Worm (Caenorhabditis elegans) whole organism, L3 larva: ENCODE measurements around the gene F44F4.3.

ENCODE experiments used
- R02D3.7 ChIP-seq: fragments of 150-350 bp; optimal IDR thresholded peaks from 2 replicates; lab custom pipeline; 2014; ENCODE audit warnings: missing biosample characterization, missing genetic modification characterization
- ZK546.5 ChIP-seq: sonication (generic microtip); optimal IDR thresholded peaks from 2 replicates; lab custom pipeline; 2017; ENCODE audit warnings: missing biosample characterization, missing genetic modification characterization
- ama-1 ChIP-seq: fragments of 150-350 bp; optimal IDR thresholded peaks from 2 replicates; lab custom pipeline; 2018
- ceh-16 ChIP-seq: sonication (generic microtip); optimal IDR thresholded peaks from 2 replicates; lab custom pipeline; 2017; ENCODE audit warnings: missing biosample characterization, missing genetic modification characterization
- ceh-28 ChIP-seq: fragments of 150-350 bp; optimal IDR thresholded peaks from 2 replicates; lab custom pipeline; 2014; ENCODE audit warnings: missing biosample characterization, missing genetic modification reagents, missing genetic modification characterization
- ceh-82 ChIP-seq: fragments of 150-350 bp; optimal IDR thresholded peaks from 2 replicates; lab custom pipeline; 2014; ENCODE audit warnings: missing biosample characterization, missing genetic modification characterization
- ceh-9 ChIP-seq: sonication (generic microtip); optimal IDR thresholded peaks from 2 replicates; lab custom pipeline; 2018; ENCODE audit warnings: missing biosample characterization, missing genetic modification characterization
- daf-12 ChIP-seq: fragments of 150-350 bp; optimal IDR thresholded peaks from 2 replicates; lab custom pipeline; 2014; ENCODE audit warnings: missing biosample characterization, missing genetic modification reagents, missing genetic modification characterization
- egl-27 ChIP-seq: sonication (generic microtip); optimal IDR thresholded peaks from 4 replicates; lab custom pipeline; 2017; ENCODE audit warnings: missing biosample characterization, missing genetic modification reagents, missing genetic modification characterization
- egl-5 ChIP-seq: fragments of 150-350 bp; optimal IDR thresholded peaks from 2 replicates; lab custom pipeline; 2017; ENCODE audit warnings: missing biosample characterization, missing genetic modification reagents, missing genetic modification characterization, inconsistent platforms
- elt-1 ChIP-seq: fragments of 150-350 bp; optimal IDR thresholded peaks from 2 replicates; lab custom pipeline; 2014; ENCODE audit warnings: missing biosample characterization, missing genetic modification characterization
- elt-2 ChIP-seq: sonication (generic microtip); optimal IDR thresholded peaks from 2 replicates; lab custom pipeline; 2016; ENCODE audit warnings: missing genetic modification reagents, mild to moderate bottlenecking, missing genetic modification characterization, missing compliant biosample characterization
- elt-3 ChIP-seq, 3 experiments: fragments of 150-350 bp in 1 of 3; sonication (generic microtip) in 2 of 3; optimal IDR thresholded peaks; 2 replicates in 2 of 3; 4 replicates in 1 of 3; lab custom pipeline; 2014 to 2017; ENCODE audit warnings: missing biosample characterization in 3 of 3, missing genetic modification characterization in 3 of 3
- fkh-10 ChIP-seq: sonication (generic microtip); optimal IDR thresholded peaks from 2 replicates; lab custom pipeline; 2017; ENCODE audit warnings: missing biosample characterization, missing genetic modification reagents, missing genetic modification characterization
- fkh-2 ChIP-seq: fragments of 150-350 bp; optimal IDR thresholded peaks from 2 replicates; lab custom pipeline; 2014; ENCODE audit warnings: missing biosample characterization, missing genetic modification reagents, missing genetic modification characterization
- fos-1 ChIP-seq: fragments of 150-350 bp; optimal IDR thresholded peaks from 2 replicates; lab custom pipeline; 2014; ENCODE audit warnings: missing biosample characterization, missing genetic modification characterization
- hmg-11 ChIP-seq: sonication (generic microtip); optimal IDR thresholded peaks from 2 replicates; lab custom pipeline; 2016; ENCODE audit warnings: missing genetic modification characterization, missing compliant biosample characterization
- jun-1 ChIP-seq: fragments of 150-350 bp; optimal IDR thresholded peaks from 2 replicates; lab custom pipeline; 2014; ENCODE audit warnings: missing biosample characterization, missing genetic modification reagents, missing genetic modification characterization
- lin-15B ChIP-seq: fragments of 150-350 bp; optimal IDR thresholded peaks from 2 replicates; lab custom pipeline; 2014; ENCODE audit warnings: missing biosample characterization, missing genetic modification characterization
- lin-39 ChIP-seq: fragments of 150-350 bp; optimal IDR thresholded peaks from 2 replicates; lab custom pipeline; 2018; ENCODE audit warnings: missing biosample characterization, missing genetic modification reagents, missing genetic modification characterization
- lsy-12 ChIP-seq: sonication (generic microtip); optimal IDR thresholded peaks from 2 replicates; lab custom pipeline; 2016; ENCODE audit warnings: mild to moderate bottlenecking, missing genetic modification characterization, missing compliant biosample characterization
- mdl-1 ChIP-seq: fragments of 150-350 bp; optimal IDR thresholded peaks from 2 replicates; lab custom pipeline; 2014; ENCODE audit warnings: missing biosample characterization, missing genetic modification characterization
- mml-1 ChIP-seq: fragments of 150-350 bp; sonication (generic microtip); optimal IDR thresholded peaks from 3 replicates; lab custom pipeline; 2014; ENCODE audit warnings: missing biosample characterization, missing genetic modification characterization
- nfya-1 ChIP-seq: sonication (generic microtip); optimal IDR thresholded peaks from 2 replicates; lab custom pipeline; 2017; ENCODE audit warnings: missing genetic modification characterization, mild to moderate bottlenecking, missing compliant biosample characterization, antibody characterized with exemption, moderate library complexity; ENCODE audit not compliant: insufficient read depth
- nhr-11 ChIP-seq: fragments of 150-350 bp; optimal IDR thresholded peaks from 2 replicates; lab custom pipeline; 2014; ENCODE audit warnings: missing biosample characterization, missing genetic modification characterization
- nhr-12 ChIP-seq: fragments of 150-350 bp; optimal IDR thresholded peaks from 2 replicates; lab custom pipeline; 2014; ENCODE audit warnings: missing biosample characterization, missing genetic modification characterization
- nhr-23 ChIP-seq: fragments of 150-350 bp; optimal IDR thresholded peaks from 2 replicates; lab custom pipeline; 2014; ENCODE audit warnings: missing biosample characterization, missing genetic modification reagents, missing genetic modification characterization
- nhr-237 ChIP-seq: fragments of 150-350 bp; optimal IDR thresholded peaks from 2 replicates; lab custom pipeline; 2014; ENCODE audit warnings: missing biosample characterization, missing genetic modification characterization
- nhr-25 ChIP-seq: sonication (generic microtip); optimal IDR thresholded peaks from 2 replicates; lab custom pipeline; 2017; ENCODE audit warnings: missing biosample characterization, missing genetic modification characterization
- nhr-28 ChIP-seq: fragments of 150-350 bp; optimal IDR thresholded peaks from 2 replicates; lab custom pipeline; 2014; ENCODE audit warnings: missing biosample characterization, missing genetic modification characterization
- nhr-43 ChIP-seq: sonication (generic microtip); optimal IDR thresholded peaks from 2 replicates; lab custom pipeline; 2016; ENCODE audit warnings: mild to moderate bottlenecking, missing genetic modification characterization, missing compliant biosample characterization; ENCODE audit not compliant: poor library complexity, severe bottlenecking
- nhr-67 ChIP-seq: fragments of 150-350 bp; optimal IDR thresholded peaks from 2 replicates; lab custom pipeline; 2014; ENCODE audit warnings: missing biosample characterization, missing genetic modification characterization
- nhr-76 ChIP-seq: fragments of 150-350 bp; sonication (generic microtip); optimal IDR thresholded peaks from 5 replicates; lab custom pipeline; 2014; ENCODE audit warnings: missing biosample characterization, missing genetic modification characterization
- nhr-77 ChIP-seq: fragments of 150-350 bp; optimal IDR thresholded peaks from 2 replicates; lab custom pipeline; 2014; ENCODE audit warnings: missing biosample characterization, missing genetic modification characterization
- pqm-1 ChIP-seq: fragments of 150-350 bp; optimal IDR thresholded peaks from 2 replicates; lab custom pipeline; 2017; ENCODE audit warnings: missing biosample characterization, missing genetic modification characterization, inconsistent platforms
- sea-2 ChIP-seq: fragments of 150-350 bp; sonication (generic microtip); optimal IDR thresholded peaks from 4 replicates; lab custom pipeline; 2014; ENCODE audit warnings: missing biosample characterization, missing genetic modification reagents, missing genetic modification characterization
- skn-1 ChIP-seq: fragments of 150-350 bp; optimal IDR thresholded peaks from 2 replicates; lab custom pipeline; 2014; ENCODE audit warnings: missing biosample characterization, missing genetic modification characterization
- snpc-4 ChIP-seq: fragments of 150-350 bp; optimal IDR thresholded peaks from 2 replicates; lab custom pipeline; 2014; ENCODE audit warnings: missing biosample characterization, missing genetic modification characterization
- tbx-2 ChIP-seq: sonication (generic microtip); optimal IDR thresholded peaks from 2 replicates; lab custom pipeline; 2016; ENCODE audit warnings: mild to moderate bottlenecking, missing genetic modification characterization, missing compliant biosample characterization
- unc-39 ChIP-seq: sonication (generic microtip); optimal IDR thresholded peaks from 4 replicates; lab custom pipeline; 2017; ENCODE audit warnings: missing biosample characterization, missing genetic modification characterization
- zag-1 ChIP-seq: fragments of 150-350 bp; optimal IDR thresholded peaks from 2 replicates; lab custom pipeline; 2014; ENCODE audit warnings: missing biosample characterization, missing genetic modification characterization
- ztf-11 ChIP-seq: fragments of 150-350 bp; optimal IDR thresholded peaks from 2 replicates; lab custom pipeline; 2014; ENCODE audit warnings: missing biosample characterization, missing genetic modification characterization
- ztf-4 ChIP-seq: fragments of 150-350 bp; optimal IDR thresholded peaks from 2 replicates; lab custom pipeline; 2014; ENCODE audit warnings: missing biosample characterization, missing genetic modification characterization

F44F4.3 gene

DNA sequence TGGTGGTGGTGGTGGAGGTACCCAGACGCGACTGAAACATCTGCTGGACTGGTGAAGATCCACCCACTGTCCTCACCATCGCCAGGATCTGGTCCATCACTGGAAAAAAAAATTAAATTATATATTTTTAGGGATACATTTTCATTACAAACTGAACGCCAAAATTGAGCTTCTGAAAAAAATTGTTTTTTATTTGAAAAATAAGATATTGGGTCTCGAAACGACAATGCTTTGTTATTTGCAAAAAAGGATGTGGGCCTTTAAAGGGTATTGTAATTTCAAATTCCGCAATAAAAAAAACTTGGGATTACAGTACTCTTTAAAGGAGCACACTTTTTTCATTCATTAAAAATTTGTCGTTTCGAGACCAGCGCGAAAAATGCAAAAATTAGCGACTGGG, 35.8 kb downstream of the F44F4.3 start, which contains the start of gene M106.2:
M106.2 (minus strand) TSS at position 101 of the 400 bp plus-strand sequence.
- TF ChIP-seq nhr-25 (tag; lab: Kevin White, UChicago): no peak
- no peak for TF ChIP-seq nhr-237
- TF ChIP-seq tbx-2 (tag; lab: Kevin White, UChicago): no peak
- TF ChIP-seq nfya-1 (tag; lab: Kevin White, UChicago): no peak
- no peak for TF ChIP-seq nhr-23 (tag; lab: Kevin White, UChicago)
- no peak for TF ChIP-seq egl-27 (tag; lab: Kevin White, UChicago)
- no peak for TF ChIP-seq jun-1 (tag; lab: Kevin White, UChicago)
- TF ChIP-seq ama-1: no peak
- TF ChIP-seq elt-1 (tag; lab: Kevin White, UChicago): no peak
- no peak for TF ChIP-seq zag-1 (tag; lab: Kevin White, UChicago)
- TF ChIP-seq egl-5 (tag; lab: Kevin White, UChicago): no peak
- TF ChIP-seq ztf-11 (tag; lab: Kevin White, UChicago): no peak
- no peak for TF ChIP-seq nhr-67 (tag; lab: Kevin White, UChicago)
- no peak for TF ChIP-seq pqm-1 (tag; lab: Kevin White, UChicago)

DNA sequence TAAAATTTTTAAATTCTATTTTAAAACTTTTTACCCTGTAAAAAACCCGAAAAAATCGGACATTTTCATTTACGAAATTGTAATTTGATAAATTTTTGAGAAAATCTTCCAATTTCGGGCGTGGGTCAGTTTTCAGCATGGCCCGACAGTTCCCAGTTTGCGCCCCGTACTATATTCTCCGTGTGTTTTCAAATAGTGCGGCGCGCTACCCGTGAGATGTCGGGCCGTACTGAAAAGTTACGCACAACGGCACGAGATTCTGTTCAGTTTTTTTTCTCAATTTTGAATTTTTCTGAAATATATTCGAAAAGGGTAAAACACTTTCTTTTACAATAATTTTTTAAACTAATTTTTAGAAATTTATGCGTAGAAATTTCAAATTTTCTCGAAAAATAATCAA, 38.7 kb downstream of the F44F4.3 start:
- TF ChIP-seq ceh-28 (tag; lab: Kevin White, UChicago) (no peak), nhr-77 (tag; lab: Kevin White, UChicago) (no peak), sea-2 (no peak), elt-3 (tag; optimal IDR thresholded peaks at IDR 0.05; lab: Kevin White, UChicago) (no peak)

DNA sequence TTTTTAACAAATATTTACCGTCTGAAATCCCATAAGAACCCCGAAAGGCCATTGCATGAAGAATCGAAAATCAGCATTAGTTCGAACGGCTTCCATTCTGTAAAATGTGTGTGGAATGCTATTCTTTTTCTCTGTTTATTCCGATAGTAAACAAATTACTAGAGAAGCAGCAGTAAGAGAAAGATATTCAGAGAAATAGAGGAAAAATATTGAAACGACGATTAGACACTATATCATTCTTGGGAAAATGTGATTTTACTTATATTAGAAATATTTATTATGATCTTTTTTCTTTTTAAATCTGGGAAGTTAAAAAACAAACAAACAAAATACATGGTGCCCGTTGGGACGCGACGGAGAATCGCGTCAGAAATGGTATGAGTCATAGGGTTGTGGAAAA, 42.2 kb downstream of the F44F4.3 start, which contains the start of gene M106.8:
M106.8 (minus strand) TSS at position 101 of the 400 bp plus-strand sequence.
- TF ChIP-seq nhr-67 (tag; lab: Kevin White, UChicago): no peak
- no peak for TF ChIP-seq zag-1 (tag; lab: Kevin White, UChicago)
- TF ChIP-seq nhr-77 (tag; lab: Kevin White, UChicago): no peak
- TF ChIP-seq R02D3.7 (tag; lab: Kevin White, UChicago): no peak
- TF ChIP-seq ztf-11 (tag; lab: Kevin White, UChicago): no peak
- no peak for TF ChIP-seq jun-1 (tag; lab: Kevin White, UChicago)
- TF ChIP-seq ceh-9 (tag; lab: Kevin White, UChicago): no peak
- no peak for TF ChIP-seq nhr-12 (tag; lab: Kevin White, UChicago)
- TF ChIP-seq nhr-23 (tag; lab: Kevin White, UChicago): no peak
- no peak for TF ChIP-seq nhr-76 (tag; lab: Kevin White, UChicago)
- no peak for TF ChIP-seq mdl-1 (tag; lab: Kevin White, UChicago)

DNA sequence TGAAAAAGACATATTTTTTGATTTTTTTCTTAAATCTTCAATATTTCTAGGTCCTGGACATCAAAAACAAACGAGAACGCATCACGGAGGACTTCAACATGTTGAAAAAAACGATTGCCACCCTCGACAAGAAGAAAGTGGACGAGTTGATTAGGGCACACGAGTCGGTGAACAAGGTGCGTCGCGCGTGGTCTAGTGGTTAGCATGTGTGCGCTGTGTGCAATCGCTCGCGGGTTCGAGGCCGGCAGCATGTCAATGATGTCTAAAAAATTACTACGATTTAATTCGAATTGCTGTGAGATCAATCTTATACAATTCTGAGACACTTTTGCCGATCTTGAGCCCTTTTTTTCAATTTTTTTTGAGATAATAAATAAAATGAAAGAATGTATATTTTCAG, 45.7 kb downstream of the F44F4.3 start:
- TF ChIP-seq nhr-12 (tag; lab: Kevin White, UChicago) (no peak), elt-2 (tag; lab: Kevin White, UChicago) (peak; percentile 58), nhr-11 (tag; lab: Kevin White, UChicago) (peak; percentile 46), nhr-25 (tag; lab: Kevin White, UChicago) (peak; percentile 71), nhr-23 (tag; lab: Kevin White, UChicago) (peak; percentile 44), nhr-237 (no peak), fos-1 (tag; lab: Kevin White, UChicago) (no peak), fkh-10 (GFP tag; lab: Kevin White, UChicago) (peak; percentile 8), lsy-12 (tag; lab: Kevin White, UChicago) (peak; percentile 74), pqm-1 (tag; lab: Kevin White, UChicago) (peak; percentile 36), mml-1 (tag; lab: Kevin White, UChicago) (no peak), nhr-43 (tag; lab: Kevin White, UChicago) (peak; percentile 83), unc-39 (tag; lab: Kevin White, UChicago) (no peak), sea-2 (no peak), nhr-76 (tag; lab: Kevin White, UChicago) (no peak), daf-12 (tag; lab: Kevin White, UChicago) (no peak), mdl-1 (tag; lab: Kevin White, UChicago) (no peak), egl-27 (tag; lab: Kevin White, UChicago) (no peak), skn-1 (tag; lab: Kevin White, UChicago) (peak; percentile 12), lin-15B (tag; lab: Kevin White, UChicago) (peak; percentile 45), nhr-77 (tag; lab: Kevin White, UChicago) (peak; percentile 77), lin-39 (peak; percentile 94), ceh-16 (tag; lab: Kevin White, UChicago) (no peak), nhr-28 (tag; lab: Kevin White, UChicago) (no peak), snpc-4 (peak; percentile 20), elt-1 (tag; lab: Kevin White, UChicago) (no peak), ceh-82 (tag; lab: Kevin White, UChicago) (no peak), jun-1 (tag; lab: Kevin White, UChicago) (peak; percentile 72), ama-1 (peak; percentile 52), nhr-67 (tag; lab: Kevin White, UChicago) (no peak), ztf-11 (tag; lab: Kevin White, UChicago) (peak; percentile 28), hmg-11 (tag; lab: Kevin White, UChicago) (peak; percentile 90), tbx-2 (tag; lab: Kevin White, UChicago) (peak; percentile 62), elt-3 (tag; optimal IDR thresholded peaks at IDR 0.05; lab: Kevin White, UChicago) (peak in 1 of 3 experiments; percentile 81), nfya-1 (tag; lab: Kevin White, UChicago) (peak; percentile 79), ZK546.5 (no peak), ztf-4 (tag; lab: Kevin White, UChicago) (peak; percentile 68), ceh-9 (tag; lab: Kevin White, UChicago) (no peak), R02D3.7 (tag; lab: Kevin White, UChicago) (peak; percentile 43), fkh-2 (tag; lab: Kevin White, UChicago) (no peak)
